Worm (Caenorhabditis elegans): ENCODE results near the gene srxa-2.

- no peak for TF ChIP-seq mdl-1 (tag; optimal IDR thresholded peaks at IDR 0.05)
- no peak for TF ChIP-seq egl-27 (tag; optimal IDR thresholded peaks at IDR 0.05)
- TF ChIP-seq unc-62 (GFP tag; optimal IDR thresholded peaks at IDR 0.05) = no peak
- TF ChIP-seq crh-2 (tag; optimal IDR thresholded peaks at IDR 0.05) = no peak
- no peak for TF ChIP-seq nhr-237 (tag; optimal IDR thresholded peaks at IDR 0.05)
- no peak for TF ChIP-seq nhr-23 (tag; optimal IDR thresholded peaks at IDR 0.05)
- TF ChIP-seq elt-3 (tag; optimal IDR thresholded peaks at IDR 0.05) = no peak
- TF ChIP-seq ceh-82 (tag; optimal IDR thresholded peaks at IDR 0.05) = no peak
- no peak for TF ChIP-seq blmp-1 (tag; optimal IDR thresholded peaks at IDR 0.05; ENCODE audit: insufficient read depth)
- peak in 1 of 2 experiments; percentile 33 for TF ChIP-seq lsy-2 (tag; optimal IDR thresholded peaks at IDR 0.05)
- no peak for TF ChIP-seq skn-1 (tag; optimal IDR thresholded peaks at IDR 0.05)
- TF ChIP-seq lin-39 (tag; optimal IDR thresholded peaks at IDR 0.05) = no peak
- no peak for TF ChIP-seq sem-4 (tag; optimal IDR thresholded peaks at IDR 0.05)
- no peak for TF ChIP-seq nhr-77 (tag; optimal IDR thresholded peaks at IDR 0.05)
Observed at ce11 chrIV:9447209-9447608, 24.0 kb downstream of the srxa-2 start, which contains the start of gene hsp-12.6.
